Fruit fly (Drosophila melanogaster) whole organism, wandering third instar larva: Measurements from ENCODE around the gene Pi3K68D.

Source experiments
- Abd-B ChIP-seq: fragments of >200 bp; optimal IDR thresholded peaks from 2 replicates; lab custom pipeline; 2017; ENCODE audit warnings: missing biosample characterization, missing genetic modification characterization
- Hr78 ChIP-seq: fragments of >200 bp; optimal IDR thresholded peaks from 2 replicates; lab custom pipeline; 2017; ENCODE audit warnings: missing biosample characterization, missing genetic modification characterization
- Hr83 ChIP-seq: fragments of 200-300 bp; sonication (Bioruptor generic); optimal IDR thresholded peaks from 2 replicates; lab custom pipeline; 2016; ENCODE audit warnings: missing biosample characterization, mild to moderate bottlenecking, missing genetic modification characterization, moderate library complexity; ENCODE audit not compliant: poor library complexity, severe bottlenecking
- Rel ChIP-seq, 2 experiments: fragments of 200-800 bp; sonication (Bioruptor generic) in 1 of 2; optimal IDR thresholded peaks; 2 replicates in 1 of 2; 3 replicates in 1 of 2; lab custom pipeline; 2016 to 2019; ENCODE audit warnings: mild to moderate bottlenecking in 2 of 2, missing biosample characterization in 2 of 2, missing genetic modification characterization in 2 of 2, moderate library complexity in 1 of 2
- psq ChIP-seq: fragments of 200-800 bp; sonication (Bioruptor generic); optimal IDR thresholded peaks from 3 replicates; lab custom pipeline; 2017; ENCODE audit warnings: missing biosample characterization, mild to moderate bottlenecking, missing genetic modification characterization, moderate library complexity

dm6 chr3L:11777348-11777958, 12.4 kb downstream of the Pi3K68D start:
- peak; percentile 50 for TF ChIP-seq Hr83
- TF ChIP-seq psq, result no peak
- TF ChIP-seq Rel (GFP tag; optimal IDR thresholded peaks at IDR 0.05; lab: Kevin White, UChicago), result no peak
- no peak for TF ChIP-seq Rel (tag; optimal IDR thresholded peaks at IDR 0.05; lab: Kevin White, UChicago)
- no peak for TF ChIP-seq Abd-B (GFP tag; lab: Kevin White, UChicago)
- no peak for TF ChIP-seq Hr78 (GFP tag; lab: Kevin White, UChicago)
